Fruit fly (Drosophila melanogaster) whole organism, embryonic: ENCODE results near the gene CG33510.

Experiments used
- Asciz ChIP-seq: fragments of 200-800 bp; sonication (Bioruptor generic); optimal IDR thresholded peaks from 2 replicates; lab custom pipeline; 2017; ENCODE audit warnings: missing biosample characterization, mild to moderate bottlenecking, missing genetic modification characterization, missing genetic modification reagents
- Atf-2 ChIP-seq: fragments of 200-800 bp; sonication (Bioruptor generic); optimal IDR thresholded peaks from 2 replicates; lab custom pipeline; 2016; ENCODE audit warnings: missing biosample characterization, missing genetic modification characterization
- CG11723 ChIP-seq: fragments of 200-800 bp; sonication (Bioruptor generic); optimal IDR thresholded peaks from 2 replicates; lab custom pipeline; 2017; ENCODE audit warnings: missing biosample characterization, mild to moderate bottlenecking, missing genetic modification characterization
- CG12659 ChIP-seq: fragments of 200-800 bp; sonication (Bioruptor generic); optimal IDR thresholded peaks from 3 replicates; lab custom pipeline; 2017; ENCODE audit warnings: mild to moderate bottlenecking, missing biosample characterization, missing genetic modification reagents, missing genetic modification characterization
- CG1529 ChIP-seq: fragments of 200-800 bp; sonication (Bioruptor generic); optimal IDR thresholded peaks from 3 replicates; lab custom pipeline; 2018; ENCODE audit warnings: missing biosample characterization, missing genetic modification characterization
- CG15696 ChIP-seq: fragments of 200-800 bp; sonication (Bioruptor generic); optimal IDR thresholded peaks from 2 replicates; lab custom pipeline; 2019; ENCODE audit warnings: missing biosample characterization, mild to moderate bottlenecking, missing genetic modification characterization, moderate library complexity
- CG17568 ChIP-seq: fragments of 200-800 bp; sonication (Bioruptor generic); optimal IDR thresholded peaks from 2 replicates; lab custom pipeline; 2018; ENCODE audit warnings: missing biosample characterization, mild to moderate bottlenecking, missing genetic modification characterization, moderate library complexity
- CG34224 ChIP-seq: fragments of 200-800 bp; sonication (Bioruptor generic); IDR thresholded peaks from 3 replicates; pipeline ENCODE4 v1.3.6; 2022; ENCODE audit warnings: missing biosample characterization, missing genetic modification characterization; ENCODE audit not compliant: partially characterized antibody
- CG34422 ChIP-seq: fragments of 200-800 bp; sonication (Bioruptor generic); IDR thresholded peaks from 3 replicates; pipeline ENCODE4 v1.3.6; 2022; ENCODE audit warnings: missing biosample characterization, missing genetic modification characterization
- CG3995 ChIP-seq: fragments of 200-800 bp; sonication (Bioruptor generic); optimal IDR thresholded peaks from 3 replicates; lab custom pipeline; 2016; ENCODE audit warnings: missing biosample characterization, missing genetic modification characterization
- CG4404 ChIP-seq: fragments of 200-800 bp; sonication (Bioruptor generic); IDR thresholded peaks from 2 replicates; pipeline ENCODE4 v1.3.6; 2022; ENCODE audit warnings: missing biosample characterization, missing genetic modification characterization
- CG4424 ChIP-seq: fragments of 200-800 bp; sonication (Bioruptor generic); optimal IDR thresholded peaks from 3 replicates; lab custom pipeline; 2016; ENCODE audit warnings: missing biosample characterization, missing genetic modification characterization
- CG7271 ChIP-seq: fragments of 200-800 bp; sonication (Bioruptor generic); optimal IDR thresholded peaks from 2 replicates; lab custom pipeline; 2018; ENCODE audit warnings: missing biosample characterization, mild to moderate bottlenecking, missing genetic modification characterization, moderate library complexity
- CG8281 ChIP-seq: fragments of 200-800 bp; sonication (Bioruptor generic); optimal IDR thresholded peaks from 2 replicates; lab custom pipeline; 2018; ENCODE audit warnings: missing biosample characterization, mild to moderate bottlenecking, missing genetic modification characterization, moderate library complexity
- CG8388 ChIP-seq: fragments of 200-800 bp; sonication (Bioruptor generic); optimal IDR thresholded peaks from 2 replicates; lab custom pipeline; 2019; ENCODE audit warnings: missing biosample characterization, mild to moderate bottlenecking, missing genetic modification characterization, moderate library complexity
- CG8478 ChIP-seq: fragments of >200 bp; optimal IDR thresholded peaks from 2 replicates; lab custom pipeline; 2018
- CoRest ChIP-seq: fragments of 200-800 bp; sonication (Bioruptor generic); optimal IDR thresholded peaks from 3 replicates; lab custom pipeline; 2018; ENCODE audit warnings: missing biosample characterization, mild to moderate bottlenecking, missing genetic modification characterization, moderate library complexity
- Dad ChIP-seq: fragments of 200-800 bp; sonication (Bioruptor generic); optimal IDR thresholded peaks from 3 replicates; lab custom pipeline; 2016; ENCODE audit warnings: missing biosample characterization, missing genetic modification characterization
- Dll ChIP-seq: fragments of 200-800 bp; sonication (Bioruptor generic); IDR thresholded peaks from 4 replicates; pipeline ENCODE4 v1.3.6; 2022; ENCODE audit warnings: missing biosample characterization, missing genetic modification characterization; ENCODE audit not compliant: partially characterized antibody
- Doc3 ChIP-seq: fragments of 200-800 bp; sonication (Bioruptor generic); IDR thresholded peaks from 3 replicates; pipeline ENCODE4 v1.3.6; 2022; ENCODE audit warnings: missing biosample characterization, missing genetic modification characterization; ENCODE audit not compliant: partially characterized antibody
- Drgx ChIP-seq: fragments of 200-800 bp; sonication (Bioruptor generic); IDR thresholded peaks from 2 replicates; pipeline ENCODE4 v1.3.6; 2022; ENCODE audit warnings: missing biosample characterization, missing genetic modification characterization
- Ets65A ChIP-seq: fragments of 200-800 bp; sonication (Bioruptor generic); peaks from one replicate; lab custom pipeline; 2016; ENCODE audit warnings: missing biosample characterization, missing genetic modification characterization
- Fer1 ChIP-seq: fragments of 200-800 bp; sonication (Bioruptor generic); optimal IDR thresholded peaks from 2 replicates; lab custom pipeline; 2017; ENCODE audit warnings: missing biosample characterization, mild to moderate bottlenecking, missing genetic modification characterization
- Gug ChIP-seq: fragments of 200-800 bp; sonication (Bioruptor generic); IDR thresholded peaks from 4 replicates; pipeline ENCODE4 v1.3.6; 2022; ENCODE audit warnings: missing biosample characterization, missing genetic modification characterization
- Hand ChIP-seq: fragments of 200-800 bp; sonication (Bioruptor generic); optimal IDR thresholded peaks from 2 replicates; lab custom pipeline; 2017; ENCODE audit warnings: mild to moderate bottlenecking, missing biosample characterization, missing genetic modification reagents, missing genetic modification characterization
- Lpt ChIP-seq: fragments of >200 bp; optimal IDR thresholded peaks from 2 replicates; lab custom pipeline; 2018; ENCODE audit warnings: missing biosample characterization, missing genetic modification characterization
- Myb ChIP-seq: fragments of 200-800 bp; sonication (Bioruptor generic); optimal IDR thresholded peaks from 2 replicates; lab custom pipeline; 2016; ENCODE audit warnings: missing biosample characterization, missing genetic modification characterization
- Ravus ChIP-seq: fragments of 200-800 bp; sonication (Bioruptor generic); IDR thresholded peaks from 2 replicates; pipeline ENCODE4 v1.3.6; 2022; ENCODE audit warnings: missing biosample characterization, missing genetic modification characterization
- Sry-δ ChIP-seq: fragments of 200-800 bp; sonication (Bioruptor generic); optimal IDR thresholded peaks from 2 replicates; lab custom pipeline; 2016; ENCODE audit warnings: missing biosample characterization, missing genetic modification characterization
- bbx ChIP-seq: fragments of 200-800 bp; sonication (Bioruptor generic); IDR thresholded peaks from 2 replicates; pipeline ENCODE4 v1.3.6; 2022; ENCODE audit warnings: missing biosample characterization, missing genetic modification characterization; ENCODE audit not compliant: partially characterized antibody
- bsh ChIP-seq, 2 experiments: fragments of 200-800 bp; sonication (Bioruptor generic); optimal IDR thresholded peaks; 2 replicates each; lab custom pipeline; 2017 to 2018; ENCODE audit warnings: mild to moderate bottlenecking in 2 of 2, missing biosample characterization in 2 of 2, missing genetic modification characterization in 2 of 2, moderate library complexity in 1 of 2
- ewg ChIP-seq: fragments of 200-800 bp; sonication (Bioruptor generic); optimal IDR thresholded peaks from 3 replicates; lab custom pipeline; 2017; ENCODE audit warnings: mild to moderate bottlenecking, missing biosample characterization, missing genetic modification reagents, missing genetic modification characterization
- fd96Cb ChIP-seq: fragments of 200-800 bp; sonication (Bioruptor generic); optimal IDR thresholded peaks from 2 replicates; lab custom pipeline; 2018; ENCODE audit warnings: missing biosample characterization, mild to moderate bottlenecking, missing genetic modification characterization, moderate library complexity
- gfzf ChIP-seq: fragments of 200-800 bp; sonication (Bioruptor generic); optimal IDR thresholded peaks from 2 replicates; lab custom pipeline; 2016; ENCODE audit warnings: missing biosample characterization, mild to moderate bottlenecking, missing genetic modification characterization, moderate library complexity
- hbn ChIP-seq: fragments of 200-800 bp; sonication (Bioruptor generic); IDR thresholded peaks from 2 replicates; pipeline ENCODE4 v1.3.6; 2022; ENCODE audit warnings: missing biosample characterization, missing genetic modification characterization; ENCODE audit not compliant: partially characterized antibody
- jumu ChIP-seq: fragments of 200-800 bp; sonication (Bioruptor generic); optimal IDR thresholded peaks from 3 replicates; lab custom pipeline; 2016; ENCODE audit warnings: missing biosample characterization, missing genetic modification characterization
- lbe ChIP-seq: fragments of 200-800 bp; sonication (Bioruptor generic); optimal IDR thresholded peaks from 2 replicates; lab custom pipeline; 2016; ENCODE audit warnings: missing biosample characterization, mild to moderate bottlenecking, missing genetic modification characterization
- nerfin-1 ChIP-seq: fragments of 200-800 bp; sonication (Bioruptor generic); optimal IDR thresholded peaks from 3 replicates; lab custom pipeline; 2019; ENCODE audit warnings: missing biosample characterization, mild to moderate bottlenecking, missing genetic modification characterization, moderate library complexity
- org-1 ChIP-seq: fragments of 200-800 bp; sonication (Bioruptor generic); optimal IDR thresholded peaks from 2 replicates; lab custom pipeline; 2017; ENCODE audit warnings: missing biosample characterization, missing genetic modification characterization
- p53 ChIP-seq: fragments of 200-800 bp; sonication (Bioruptor generic); optimal IDR thresholded peaks from 2 replicates; lab custom pipeline; 2016; ENCODE audit warnings: missing biosample characterization, missing genetic modification characterization
- pho ChIP-seq: fragments of 200-800 bp; sonication (Bioruptor generic); optimal IDR thresholded peaks from 2 replicates; lab custom pipeline; 2016; ENCODE audit warnings: missing biosample characterization, missing genetic modification characterization
- pita ChIP-seq: fragments of 200-800 bp; sonication (Bioruptor generic); optimal IDR thresholded peaks from 2 replicates; lab custom pipeline; 2017; ENCODE audit warnings: missing biosample characterization, mild to moderate bottlenecking, missing genetic modification characterization
- psq ChIP-seq: fragments of 200-800 bp; sonication (Bioruptor generic); optimal IDR thresholded peaks from 2 replicates; lab custom pipeline; 2017; ENCODE audit warnings: missing biosample characterization, missing genetic modification characterization
- ro ChIP-seq: fragments of 200-800 bp; sonication (Bioruptor generic); IDR thresholded peaks from 2 replicates; pipeline ENCODE4 v1.3.6; 2022; ENCODE audit warnings: missing biosample characterization, missing genetic modification characterization
- row ChIP-seq: fragments of 200-800 bp; sonication (Bioruptor generic); IDR thresholded peaks from 3 replicates; pipeline ENCODE4 v1.3.6; 2022; ENCODE audit warnings: missing biosample characterization, missing genetic modification characterization
- salm ChIP-seq: fragments of 200-800 bp; sonication (Bioruptor generic); optimal IDR thresholded peaks from 2 replicates; lab custom pipeline; 2018; ENCODE audit warnings: missing biosample characterization, mild to moderate bottlenecking, missing genetic modification characterization
- scrt ChIP-seq: fragments of 200-800 bp; sonication (Bioruptor generic); optimal IDR thresholded peaks from 2 replicates; lab custom pipeline; 2018; ENCODE audit warnings: missing biosample characterization, mild to moderate bottlenecking, missing genetic modification characterization, moderate library complexity
- slp2 ChIP-seq: fragments of 200-800 bp; sonication (Bioruptor generic); optimal IDR thresholded peaks from 2 replicates; lab custom pipeline; 2016; ENCODE audit warnings: missing biosample characterization, missing genetic modification characterization
- vvl ChIP-seq: fragments of 200-800 bp; sonication (Bioruptor generic); IDR thresholded peaks from 2 replicates; pipeline ENCODE4 v1.3.6; 2022; ENCODE audit warnings: missing biosample characterization, missing genetic modification characterization

Gene CG33510

DNA sequence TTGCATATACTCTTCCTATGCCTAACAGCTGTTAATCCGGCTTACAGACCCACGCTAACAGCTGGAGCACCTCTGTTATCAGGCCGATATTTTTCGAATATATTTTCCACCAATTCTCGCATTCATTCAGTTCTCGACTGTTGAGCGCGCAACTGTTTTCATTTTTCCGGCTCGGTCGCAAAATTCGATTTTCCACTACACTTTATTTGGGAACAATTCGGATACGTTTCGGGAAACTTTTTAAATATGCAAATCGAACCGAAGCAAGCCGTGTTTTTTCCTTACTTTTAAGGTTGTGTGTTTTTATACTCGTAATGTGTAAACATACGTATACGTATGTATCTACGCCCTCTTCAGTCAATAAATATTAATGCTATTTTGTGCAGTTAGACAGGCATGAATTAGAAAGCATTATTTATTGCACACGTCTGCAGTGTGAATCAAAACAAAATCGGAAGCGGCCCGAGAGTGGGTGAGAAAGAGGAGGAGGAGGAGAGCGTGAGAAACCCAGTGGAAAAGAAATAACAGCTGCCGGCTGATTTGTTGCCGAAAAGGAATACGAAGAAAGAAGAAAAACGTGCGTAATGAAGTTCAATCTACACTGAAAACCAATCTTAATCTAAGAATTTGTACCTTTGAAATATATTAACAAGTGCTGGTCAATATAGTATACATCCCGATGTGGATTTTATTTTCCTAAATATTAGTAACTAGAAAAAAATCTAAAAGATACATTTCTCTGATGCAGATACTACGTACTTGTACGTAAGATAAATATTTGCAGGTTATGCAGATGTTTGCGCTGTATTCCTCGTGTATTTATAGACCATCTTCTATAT is 23.7 kb upstream of the CG33510 start (continued):
- TF ChIP-seq fd96Cb (peak; percentile 7), bbx (GFP tag; lab: Robert Waterston, UW) (0 out of 2 replicates have a peak, but pooled peaks have one; percentile 22), Myb (GFP tag; lab: Kevin White, UChicago) (no peak), CG34422 (GFP tag; lab: Robert Waterston, UW) (peak; percentile 28; the same call in 1 of the 3 replicates), Dad (GFP tag; lab: Kevin White, UChicago) (no peak), p53 (no peak), row (GFP tag; lab: Robert Waterston, UW) (0 out of 3 replicates have a peak, but pooled peaks have one; percentile 14), CG8478 (lab: Kevin White, UChicago) (no peak), Fer1 (GFP tag; lab: Kevin White, UChicago) (peak; percentile 20), jumu (GFP tag; lab: Kevin White, UChicago) (no peak), Dll (0 out of 4 replicates have a peak, but pooled peaks have one; percentile 14), salm (tag; lab: Kevin White, UChicago) (no peak), CG34224 (GFP tag; lab: Robert Waterston, UW) (peak; percentile 34; the same call in 1 of the 3 replicates), psq (GFP tag; lab: Kevin White, UChicago) (peak; percentile 62), hbn (GFP tag; lab: Robert Waterston, UW) (no peak), lbe (GFP tag; lab: Kevin White, UChicago) (no peak), Ets65A (GFP tag; lab: Kevin White, UChicago) (peak; percentile 33), CG12659 (GFP tag; lab: Kevin White, UChicago) (no peak), CG15696 (no peak), vvl (GFP tag; lab: Robert Waterston, UW) (peak; percentile 15; the same call in 1 of the 2 replicates), Atf-2 (GFP tag; lab: Kevin White, UChicago) (no peak), Ravus (GFP tag; lab: Robert Waterston, UW) (no peak), Drgx (GFP tag; lab: Robert Waterston, UW) (no peak), Gug (GFP tag; lab: Robert Waterston, UW) (no peak), CoRest (no peak), pho (no peak), CG8388 (GFP tag; lab: Kevin White, UChicago) (peak; percentile 16), Asciz (GFP tag; lab: Kevin White, UChicago) (peak; percentile 5), org-1 (no peak), nerfin-1 (tag; lab: Kevin White, UChicago) (no peak), Doc3 (GFP tag; lab: Robert Waterston, UW) (no peak), Lpt (GFP tag; lab: Kevin White, UChicago) (no peak), bsh (GFP tag; optimal IDR thresholded peaks at IDR 0.05; lab: Kevin White, UChicago) (peak in 1 of 2 experiments; percentile 37), scrt (no peak), CG3995 (GFP tag; lab: Kevin White, UChicago) (no peak), CG8281 (tag; lab: Kevin White, UChicago) (no peak), CG7271 (tag; lab: Kevin White, UChicago) (peak; percentile 37), CG11723 (GFP tag; lab: Kevin White, UChicago) (no peak), Sry-δ (no peak), CG1529 (no peak), pita (GFP tag; lab: Kevin White, UChicago) (no peak), CG4424 (GFP tag; lab: Kevin White, UChicago) (peak; percentile 32), ro (GFP tag; lab: Robert Waterston, UW) (no peak), Hand (GFP tag; lab: Kevin White, UChicago) (no peak), CG4404 (no peak), gfzf (GFP tag; lab: Kevin White, UChicago) (no peak), ewg (no peak), CG17568 (GFP tag; lab: Kevin White, UChicago) (no peak), slp2 (GFP tag; lab: Kevin White, UChicago) (no peak)
